Worm (Caenorhabditis elegans): ENCODE results near the gene mrps-34.

mrps-34 gene

DNA sequence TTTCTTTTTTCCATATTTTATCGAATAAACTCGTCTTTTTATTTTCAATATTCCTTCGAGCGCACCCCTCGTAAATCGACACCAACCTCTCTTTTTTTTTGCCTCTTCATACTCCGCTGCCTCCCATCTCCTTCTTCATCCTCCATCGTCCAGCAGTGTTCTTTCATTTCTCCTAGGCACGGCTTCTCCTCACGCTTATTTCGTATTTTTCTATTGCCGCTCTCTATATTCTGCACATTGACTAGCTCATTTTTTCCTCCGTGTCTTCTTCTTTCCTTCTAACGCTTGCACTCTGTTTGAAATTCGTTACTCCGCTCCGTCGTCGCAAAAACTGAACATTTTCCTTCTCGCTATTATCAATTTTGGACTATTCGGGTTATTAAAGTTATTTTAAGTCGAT lies 13.1 kb upstream of the mrps-34 start:
- TF ChIP-seq lsy-2 (tag; optimal IDR thresholded peaks at IDR 0.05) = peak in 1 of 2 experiments; percentile 30
- TF ChIP-seq unc-55 (GFP tag; optimal IDR thresholded peaks at IDR 0.05) = peak; percentile 61
- no peak for TF ChIP-seq ztf-4 (tag; optimal IDR thresholded peaks at IDR 0.05)
- TF ChIP-seq alr-1 (tag; optimal IDR thresholded peaks at IDR 0.05) = no peak
- no peak for TF ChIP-seq lin-11 (tag; optimal IDR thresholded peaks at IDR 0.05)
- TF ChIP-seq sma-3 (GFP tag; optimal IDR thresholded peaks at IDR 0.05) = no peak
- no peak for TF ChIP-seq nhr-129 (tag; optimal IDR thresholded peaks at IDR 0.05)
- TF ChIP-seq R02D3.7 (tag; optimal IDR thresholded peaks at IDR 0.05) = no peak
- no peak for TF ChIP-seq ZK546.5 (tag; optimal IDR thresholded peaks at IDR 0.05)
- TF ChIP-seq ztf-11 (tag; optimal IDR thresholded peaks at IDR 0.05) = no peak
- TF ChIP-seq unc-39 (tag; optimal IDR thresholded peaks at IDR 0.05) = no peak
- no peak for TF ChIP-seq ztf-1 (GFP tag; conservative IDR thresholded peaks at IDR 0.05)
- no peak for TF ChIP-seq snpc-4 (tag; optimal IDR thresholded peaks at IDR 0.05)
- peak; percentile 45 for TF ChIP-seq C34F6.9 (tag; optimal IDR thresholded peaks at IDR 0.05)
- peak; percentile 14 for TF ChIP-seq F13H6.1 (tag; optimal IDR thresholded peaks at IDR 0.05)

DNA sequence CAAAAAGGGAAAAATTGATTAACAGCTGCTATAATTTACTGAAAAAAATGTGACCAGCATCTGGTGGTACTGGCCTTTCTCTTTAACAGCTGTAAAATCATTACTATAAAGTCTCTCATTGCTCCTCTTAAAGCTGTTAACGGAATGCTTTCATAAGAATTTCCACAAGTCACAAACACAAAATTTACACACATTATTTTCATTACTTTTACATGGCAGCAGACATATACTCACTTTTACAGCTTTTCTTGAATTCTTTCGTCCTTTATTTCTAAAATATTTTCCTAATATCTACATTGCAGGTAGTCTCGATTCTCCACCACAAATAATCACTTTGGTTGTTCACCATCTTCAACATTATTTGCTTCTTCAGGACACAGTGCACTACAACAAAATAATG lies 11.1 kb upstream of the mrps-34 start, which contains the start of gene imph-1:
TSS of gene imph-1 (plus strand) at position 301 of the 400 bp plus-strand sequence.
- no peak for TF ChIP-seq Y55F3AM.14 (GFP tag; optimal IDR thresholded peaks at IDR 0.05)
- no peak for TF ChIP-seq nhr-6 (tag; optimal IDR thresholded peaks at IDR 0.05)
- TF ChIP-seq lin-39 (tag; optimal IDR thresholded peaks at IDR 0.05) = no peak
- no peak for TF ChIP-seq dmd-4 (tag; optimal IDR thresholded peaks at IDR 0.05)
- no peak for TF ChIP-seq nhr-25 (tag; optimal IDR thresholded peaks at IDR 0.05)
- no peak for TF ChIP-seq unc-39 (tag; optimal IDR thresholded peaks at IDR 0.05)
- no peak for TF ChIP-seq aly-2 (tag; optimal IDR thresholded peaks at IDR 0.05)
- no peak for TF ChIP-seq F13H6.1 (tag; optimal IDR thresholded peaks at IDR 0.05)
- no peak for TF ChIP-seq nhr-129 (tag; optimal IDR thresholded peaks at IDR 0.05)
- TF ChIP-seq ceh-16 (tag; optimal IDR thresholded peaks at IDR 0.05) = no peak
- TF ChIP-seq R02D3.7 (tag; optimal IDR thresholded peaks at IDR 0.05) = no peak
- no peak for TF ChIP-seq blmp-1 (tag; optimal IDR thresholded peaks at IDR 0.05; ENCODE audit: insufficient read depth)
- TF ChIP-seq nhr-10 (tag; optimal IDR thresholded peaks at IDR 0.05) = no peak
- no peak for TF ChIP-seq ztf-11 (tag; optimal IDR thresholded peaks at IDR 0.05)
- no peak for TF ChIP-seq nhr-77 (tag; optimal IDR thresholded peaks at IDR 0.05)
- no peak for TF ChIP-seq lin-13 (GFP tag; optimal IDR thresholded peaks at IDR 0.05)
- no peak for TF ChIP-seq unc-55 (GFP tag; optimal IDR thresholded peaks at IDR 0.05)
- TF ChIP-seq nhr-11 (tag; optimal IDR thresholded peaks at IDR 0.05) = no peak

DNA sequence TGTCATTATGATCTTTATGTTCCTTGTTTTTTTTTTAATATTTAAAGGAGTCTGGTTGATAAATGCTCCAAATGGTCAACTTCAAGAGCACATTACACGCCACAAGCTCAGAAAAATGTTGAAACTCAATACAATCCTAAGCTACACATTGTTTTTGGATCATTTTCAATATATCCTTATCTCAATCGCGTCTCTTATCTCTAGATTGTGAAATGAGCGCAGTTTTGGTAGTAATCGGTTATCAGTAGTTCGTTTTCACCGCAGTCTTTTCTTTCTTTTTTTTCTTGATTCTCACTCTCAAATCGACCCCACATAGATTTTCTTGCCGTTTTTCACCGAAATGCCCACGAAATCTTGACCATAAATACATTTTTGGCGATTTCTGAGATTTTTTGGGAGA lies 10.6 kb upstream of the mrps-34 start:
- TF ChIP-seq unc-39 (tag; optimal IDR thresholded peaks at IDR 0.05) (no peak), fos-1 (tag; optimal IDR thresholded peaks at IDR 0.05) (peak; percentile 21), unc-55 (GFP tag; optimal IDR thresholded peaks at IDR 0.05) (no peak), egl-27 (tag; optimal IDR thresholded peaks at IDR 0.05) (no peak), mdl-1 (tag; optimal IDR thresholded peaks at IDR 0.05) (no peak), lin-39 (tag; optimal IDR thresholded peaks at IDR 0.05) (no peak)

DNA sequence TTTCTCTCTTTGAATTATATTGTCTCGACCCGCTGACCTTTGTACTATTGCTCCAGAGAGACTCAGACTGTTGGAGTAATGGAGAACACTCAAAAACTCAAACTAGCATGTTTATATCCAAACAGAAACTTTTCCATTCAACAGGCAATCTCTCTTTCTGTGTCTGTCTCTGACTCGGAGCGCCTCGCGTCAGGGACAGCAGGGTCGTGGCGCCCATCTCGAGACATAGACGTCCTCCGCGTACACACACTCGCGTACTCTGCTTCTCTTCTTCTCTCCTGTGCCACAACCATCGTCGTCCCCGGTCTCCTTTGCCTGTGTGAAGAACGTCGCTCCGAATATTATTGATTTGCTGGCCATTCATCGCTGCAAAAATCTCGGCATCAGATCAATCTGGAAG lies 9.7 kb upstream of the mrps-34 start:
- TF ChIP-seq alr-1 (tag; optimal IDR thresholded peaks at IDR 0.05) = no peak
- peak; percentile 56 for TF ChIP-seq nhr-25 (tag; optimal IDR thresholded peaks at IDR 0.05)
- TF ChIP-seq R02D3.7 (tag; optimal IDR thresholded peaks at IDR 0.05) = no peak
- peak; percentile 17 for TF ChIP-seq mab-5 (tag; optimal IDR thresholded peaks at IDR 0.05)
- TF ChIP-seq unc-62 (GFP tag; optimal IDR thresholded peaks at IDR 0.05) = no peak
- peak; percentile 49 for TF ChIP-seq gmeb-1 (tag; optimal IDR thresholded peaks at IDR 0.05)
- no peak for TF ChIP-seq ceh-16 (tag; optimal IDR thresholded peaks at IDR 0.05)
- TF ChIP-seq peb-1 (tag; optimal IDR thresholded peaks at IDR 0.05) = peak; percentile 71
- no peak for TF ChIP-seq ztf-4 (tag; optimal IDR thresholded peaks at IDR 0.05)
- no peak for TF ChIP-seq nhr-77 (tag; optimal IDR thresholded peaks at IDR 0.05)
- TF ChIP-seq elt-1 (tag; optimal IDR thresholded peaks at IDR 0.05) = no peak
- TF ChIP-seq sem-4 (tag; optimal IDR thresholded peaks at IDR 0.05) = peak; percentile 50
- peak; percentile 32 for TF ChIP-seq zag-1 (tag; optimal IDR thresholded peaks at IDR 0.05)
- TF ChIP-seq mdl-1 (tag; optimal IDR thresholded peaks at IDR 0.05) = peak; percentile 26 to 49
- peak; percentile 24 for TF ChIP-seq nhr-21 (tag; optimal IDR thresholded peaks at IDR 0.05)
- TF ChIP-seq sma-3 (GFP tag; optimal IDR thresholded peaks at IDR 0.05) = peak; percentile 46
- no peak for TF ChIP-seq ceh-82 (tag; optimal IDR thresholded peaks at IDR 0.05)
- TF ChIP-seq F13H6.1 (tag; optimal IDR thresholded peaks at IDR 0.05) = peak; percentile 83
- TF ChIP-seq lin-11 (tag; optimal IDR thresholded peaks at IDR 0.05) = peak; percentile 37
- peak; percentile 61 for TF ChIP-seq egl-27 (tag; optimal IDR thresholded peaks at IDR 0.05)
- TF ChIP-seq lin-39 (tag; optimal IDR thresholded peaks at IDR 0.05) = no peak
- no peak for TF ChIP-seq ZK546.5 (tag; optimal IDR thresholded peaks at IDR 0.05)
- peak; percentile 28 for TF ChIP-seq Y55F3AM.14 (GFP tag; optimal IDR thresholded peaks at IDR 0.05)
- no peak for TF ChIP-seq elt-3 (tag; optimal IDR thresholded peaks at IDR 0.05)
- no peak for TF ChIP-seq nhr-6 (tag; optimal IDR thresholded peaks at IDR 0.05)
- TF ChIP-seq skn-1 (tag; optimal IDR thresholded peaks at IDR 0.05) = no peak
- TF ChIP-seq ztf-1 (GFP tag; conservative IDR thresholded peaks at IDR 0.05) = no peak
- TF ChIP-seq blmp-1 (tag; optimal IDR thresholded peaks at IDR 0.05; ENCODE audit: insufficient read depth) = peak; percentile 5
- peak; percentile 71 for TF ChIP-seq crh-2 (tag; optimal IDR thresholded peaks at IDR 0.05)
- peak; percentile 83 for TF ChIP-seq fos-1 (tag; optimal IDR thresholded peaks at IDR 0.05)
- TF ChIP-seq nhr-129 (tag; optimal IDR thresholded peaks at IDR 0.05) = peak; percentile 91
- TF ChIP-seq mbf-1 (tag; optimal IDR thresholded peaks at IDR 0.05) = no peak
- peak; percentile 54 for TF ChIP-seq lin-13 (GFP tag; optimal IDR thresholded peaks at IDR 0.05)
- peak; percentile 85 for TF ChIP-seq sma-9 (GFP tag; optimal IDR thresholded peaks at IDR 0.05)
- TF ChIP-seq sma-9 (tag; optimal IDR thresholded peaks at IDR 0.05) = no peak
